Worm (Caenorhabditis elegans) whole organism, L4 larva: ENCODE measurements around the gene K09E4.4.

Source experiments
- ZK546.5 ChIP-seq, 2 experiments: sonication (generic microtip); optimal IDR thresholded peaks; 2 replicates each; lab custom pipeline; 2017; ENCODE audit warnings: missing biosample characterization in 2 of 2, missing genetic modification characterization in 2 of 2
- aly-2 ChIP-seq: sonication (generic microtip); optimal IDR thresholded peaks from 2 replicates; lab custom pipeline; 2018; ENCODE audit warnings: missing biosample characterization, missing genetic modification characterization
- ama-1 ChIP-seq: fragments of 150-350 bp; optimal IDR thresholded peaks from 2 replicates; lab custom pipeline; 2014; ENCODE audit warnings: inconsistent platforms, mixed read lengths
- ctbp-1 ChIP-seq: fragments of 200-800 bp; sonication (Bioruptor generic); IDR thresholded peaks from 2 replicates; pipeline ENCODE4 v1.3.6; 2022; ENCODE audit warnings: missing genetic modification reagents, missing genetic modification characterization, missing compliant biosample characterization
- dmd-6 ChIP-seq: fragments of 200-800 bp; sonication (Bioruptor generic); IDR thresholded peaks from 2 replicates; pipeline ENCODE4 v1.3.6; 2022; ENCODE audit warnings: missing genetic modification reagents, missing genetic modification characterization, missing compliant biosample characterization
- dpl-1 ChIP-seq: fragments of 150-350 bp; optimal IDR thresholded peaks from 2 replicates; lab custom pipeline; 2014; ENCODE audit warnings: missing biosample characterization, missing genetic modification reagents, missing genetic modification characterization
- mep-1 ChIP-seq: fragments of 150-350 bp; sonication (generic microtip); optimal IDR thresholded peaks from 3 replicates; lab custom pipeline; 2014; ENCODE audit warnings: missing biosample characterization, missing genetic modification characterization
- mes-2 ChIP-seq: sonication (generic microtip); optimal IDR thresholded peaks from 2 replicates; lab custom pipeline; 2016; ENCODE audit warnings: missing genotype, mild to moderate bottlenecking, missing genetic modification characterization, missing compliant biosample characterization; ENCODE audit not compliant: poor library complexity, severe bottlenecking
- mxl-3 ChIP-seq: fragments of 200-800 bp; sonication (Bioruptor generic); optimal IDR thresholded peaks from 2 replicates; lab custom pipeline; 2018; ENCODE audit warnings: mild to moderate bottlenecking, missing genetic modification characterization, missing compliant biosample characterization
- nhr-11 ChIP-seq: fragments of 150-350 bp; optimal IDR thresholded peaks from 2 replicates; lab custom pipeline; 2014; ENCODE audit warnings: missing biosample characterization, missing genetic modification characterization
- snpc-4 ChIP-seq: fragments of 150-350 bp; optimal IDR thresholded peaks from 2 replicates; lab custom pipeline; 2014; ENCODE audit warnings: missing biosample characterization, missing genetic modification characterization
- unc-62 ChIP-seq, 3 experiments: fragments of 150-350 bp in 1 of 3; sonication (generic microtip); optimal IDR thresholded peaks in 2 of 3; peaks in 1 of 3; 1 replicate in 1 of 3; 2 replicates in 2 of 3; lab custom pipeline; 2014 to 2017; ENCODE audit warnings: missing biosample characterization in 3 of 3, missing genetic modification characterization in 3 of 3, missing genetic modification reagents in 3 of 3, missing genotype in 1 of 3

- no peak for TF ChIP-seq ama-1 (lab: Kevin White, UChicago)
- TF ChIP-seq nhr-11 (tag; lab: Kevin White, UChicago) = no peak
- no peak for TF ChIP-seq ZK546.5 (tag; optimal IDR thresholded peaks at IDR 0.05; lab: Kevin White, UChicago)
- no peak for TF ChIP-seq unc-62 (GFP tag; optimal IDR thresholded peaks at IDR 0.05 in 1 of 2; lab: Kevin White, UChicago)
- no peak for TF ChIP-seq unc-62 (tag; optimal IDR thresholded peaks at IDR 0.05; lab: Kevin White, UChicago)
- no peak for TF ChIP-seq dmd-6
- TF ChIP-seq mxl-3 (GFP tag; lab: Kevin White, UChicago) = no peak
- TF ChIP-seq aly-2 (tag; lab: Kevin White, UChicago) = no peak
- no peak for TF ChIP-seq snpc-4 (tag; lab: Kevin White, UChicago)
- TF ChIP-seq mep-1 (tag; lab: Kevin White, UChicago) = no peak
- TF ChIP-seq dpl-1 (GFP tag; lab: Kevin White, UChicago) = no peak
- no peak for TF ChIP-seq mes-2
- no peak for TF ChIP-seq ctbp-1 (GFP tag; lab: Robert Waterston, UW)
Observed at ce11 chrII:14150031-14150430, 28.1 kb upstream of the K09E4.4 start, which contains the start of gene W03H9.1.
